Worm (Caenorhabditis elegans): Measurements from ENCODE around the gene tag-115.

ce11 chrIV:13231393-13231792 lies 7.8 kb downstream of the tag-115 start:
- TF ChIP-seq him-1 (tag; optimal IDR thresholded peaks at IDR 0.05) (no peak), dao-5 (tag; optimal IDR thresholded peaks at IDR 0.05) (no peak), W03F9.2 (tag; optimal IDR thresholded peaks at IDR 0.05) (no peak)
